Fruit fly (Drosophila melanogaster) whole organism, embryonic: ENCODE results near the gene Pka-C3.

Source experiments
- ATbp ChIP-seq: fragments of 200-800 bp; sonication (Bioruptor generic); optimal IDR thresholded peaks from 2 replicates; lab custom pipeline; 2017; ENCODE audit warnings: missing biosample characterization, mild to moderate bottlenecking, missing genetic modification characterization, missing genetic modification reagents
- Adf1 ChIP-seq: fragments of 200-800 bp; sonication (Bioruptor generic); IDR thresholded peaks from 2 replicates; pipeline ENCODE4 v1.3.6; 2022; ENCODE audit warnings: missing biosample characterization, missing genetic modification characterization
- Awh ChIP-seq: fragments of 200-800 bp; sonication (Bioruptor generic); IDR thresholded peaks from 2 replicates; pipeline ENCODE4, ENCODE4 v1.3.6; 2022; ENCODE audit warnings: missing biosample characterization, missing genetic modification characterization
- Blimp-1 ChIP-seq: fragments of 200-800 bp; sonication (Bioruptor generic); optimal IDR thresholded peaks from 3 replicates; lab custom pipeline; 2018; ENCODE audit warnings: missing biosample characterization, missing genetic modification characterization, mild to moderate bottlenecking, moderate library complexity, missing genetic modification reagents
- CG10366 ChIP-seq: fragments of 200-800 bp; sonication (Bioruptor generic); IDR thresholded peaks from 2 replicates; pipeline ENCODE4 v1.3.6; 2022; ENCODE audit warnings: missing biosample characterization, missing genetic modification characterization
- CG10565 ChIP-seq: fragments of 200-800 bp; sonication (Bioruptor generic); optimal IDR thresholded peaks from 3 replicates; lab custom pipeline; 2016; ENCODE audit warnings: missing biosample characterization, mild to moderate bottlenecking, missing genetic modification characterization
- CG11723 ChIP-seq: fragments of 200-800 bp; sonication (Bioruptor generic); optimal IDR thresholded peaks from 2 replicates; lab custom pipeline; 2017; ENCODE audit warnings: missing biosample characterization, mild to moderate bottlenecking, missing genetic modification characterization
- CG14050 ChIP-seq: fragments of 200-800 bp; sonication (Bioruptor generic); IDR thresholded peaks from 3 replicates; pipeline ENCODE4 v1.3.6; 2022; ENCODE audit warnings: missing biosample characterization, missing genetic modification characterization
- CG14965 ChIP-seq: fragments of 200-800 bp; sonication (Bioruptor generic); optimal IDR thresholded peaks from 2 replicates; lab custom pipeline; 2016; ENCODE audit warnings: missing biosample characterization, missing genetic modification characterization, borderline replicate concordance
- CG15601 ChIP-seq: fragments of 200-800 bp; sonication (Bioruptor generic); optimal IDR thresholded peaks from 3 replicates; lab custom pipeline; 2019; ENCODE audit warnings: missing biosample characterization, mild to moderate bottlenecking, missing genetic modification characterization, moderate library complexity
- CG16779 ChIP-seq: fragments of 200-800 bp; sonication (Bioruptor generic); IDR thresholded peaks from 2 replicates; pipeline ENCODE4 v1.3.6; 2022; ENCODE audit warnings: missing biosample characterization, missing genetic modification characterization
- CG17328 ChIP-seq: fragments of 200-800 bp; sonication (Bioruptor generic); IDR thresholded peaks from 2 replicates; pipeline ENCODE4 v1.3.6; 2022; ENCODE audit warnings: missing biosample characterization, missing genetic modification characterization
- CG2199 ChIP-seq: fragments of 200-800 bp; sonication (Bioruptor generic); IDR thresholded peaks from 3 replicates; pipeline ENCODE4 v1.3.6; 2022; ENCODE audit warnings: missing biosample characterization, missing genetic modification characterization
- CG2202 ChIP-seq: fragments of 200-800 bp; sonication (Bioruptor generic); optimal IDR thresholded peaks from 2 replicates; lab custom pipeline; 2018; ENCODE audit warnings: missing biosample characterization, mild to moderate bottlenecking, missing genetic modification characterization
- CG32772 ChIP-seq: fragments of 200-800 bp; sonication (Bioruptor generic); IDR thresholded peaks from 2 replicates; pipeline ENCODE4 v1.3.6; 2022; ENCODE audit warnings: missing biosample characterization, missing genetic modification characterization
- CG4360 ChIP-seq: fragments of 200-800 bp; sonication (Bioruptor generic); IDR thresholded peaks from 2 replicates; pipeline ENCODE4 v1.3.6; 2022; ENCODE audit warnings: missing biosample characterization, missing genetic modification characterization
- CG43689 ChIP-seq: fragments of 200-800 bp; sonication (Bioruptor generic); IDR thresholded peaks from 2 replicates; pipeline ENCODE4 v1.3.6; 2022; ENCODE audit warnings: missing biosample characterization, missing genetic modification characterization
- CG4820 ChIP-seq: fragments of 200-800 bp; sonication (Bioruptor generic); optimal IDR thresholded peaks from 3 replicates; lab custom pipeline; 2016; ENCODE audit warnings: missing biosample characterization, missing genetic modification characterization
- CG7928 ChIP-seq: fragments of 200-800 bp; sonication (Bioruptor generic); optimal IDR thresholded peaks from 2 replicates; lab custom pipeline; 2017; ENCODE audit warnings: missing biosample characterization, mild to moderate bottlenecking, missing genetic modification characterization
- CG9817 ChIP-seq: fragments of 200-800 bp; sonication (Bioruptor generic); optimal IDR thresholded peaks from 2 replicates; lab custom pipeline; 2018; ENCODE audit warnings: missing biosample characterization, mild to moderate bottlenecking, missing genetic modification characterization, moderate library complexity
- D ChIP-seq, 2 experiments: fragments of 200-800 bp in 1 of 2; fragments of >200 bp in 1 of 2; sonication (Bioruptor generic) in 1 of 2; optimal IDR thresholded peaks; 2 replicates in 1 of 2; 3 replicates in 1 of 2; lab custom pipeline; 2017; ENCODE audit warnings: mild to moderate bottlenecking in 1 of 2, missing biosample characterization in 1 of 2, missing genetic modification characterization in 1 of 2, missing genetic modification reagents in 1 of 2
- Dip3 ChIP-seq: fragments of 200-800 bp; sonication (Bioruptor generic); optimal IDR thresholded peaks from 3 replicates; lab custom pipeline; 2016; ENCODE audit warnings: missing biosample characterization, missing genetic modification characterization
- Dp ChIP-seq: fragments of 200-800 bp; sonication (Bioruptor generic); optimal IDR thresholded peaks from 2 replicates; lab custom pipeline; 2018; ENCODE audit warnings: missing biosample characterization, mild to moderate bottlenecking, missing genetic modification characterization, moderate library complexity
- Drgx ChIP-seq: fragments of 200-800 bp; sonication (Bioruptor generic); IDR thresholded peaks from 2 replicates; pipeline ENCODE4 v1.3.6; 2022; ENCODE audit warnings: missing biosample characterization, missing genetic modification characterization
- Eip74EF ChIP-seq, 2 experiments: fragments of 200-800 bp in 1 of 2; fragments of >200 bp in 1 of 2; sonication (Bioruptor generic) in 1 of 2; optimal IDR thresholded peaks; 2 replicates each; lab custom pipeline; 2017 to 2019; ENCODE audit warnings: missing biosample characterization in 2 of 2, missing genetic modification characterization in 2 of 2, mild to moderate bottlenecking in 1 of 2, moderate library complexity in 1 of 2
- HLHmδ ChIP-seq: fragments of 200-800 bp; sonication (Bioruptor generic); optimal IDR thresholded peaks from 2 replicates; lab custom pipeline; 2018; ENCODE audit warnings: missing biosample characterization, mild to moderate bottlenecking, missing genetic modification characterization, moderate library complexity
- Hey ChIP-seq: fragments of 200-800 bp; sonication (Bioruptor generic); optimal IDR thresholded peaks from 3 replicates; lab custom pipeline; 2018; ENCODE audit warnings: missing biosample characterization, mild to moderate bottlenecking, missing genetic modification characterization
- Hsf ChIP-seq: fragments of 200-800 bp; sonication (Bioruptor generic); optimal IDR thresholded peaks from 3 replicates; lab custom pipeline; 2016; ENCODE audit warnings: missing biosample characterization, missing genetic modification characterization
- Lhr ChIP-seq: fragments of 200-800 bp; sonication (Bioruptor generic); optimal IDR thresholded peaks from 3 replicates; lab custom pipeline; 2017; ENCODE audit warnings: mild to moderate bottlenecking, missing biosample characterization, missing genetic modification reagents, missing genetic modification characterization
- Lim3 ChIP-seq: fragments of 200-800 bp; sonication (Bioruptor generic); IDR thresholded peaks from 2 replicates; pipeline ENCODE4 v1.3.6; 2022; ENCODE audit warnings: missing biosample characterization, missing genetic modification characterization
- Mes4 ChIP-seq: fragments of 200-800 bp; sonication (Bioruptor generic); optimal IDR thresholded peaks from 2 replicates; lab custom pipeline; 2016; ENCODE audit warnings: missing biosample characterization, missing genetic modification characterization
- NfI ChIP-seq: fragments of 200-800 bp; sonication (Bioruptor generic); optimal IDR thresholded peaks from 3 replicates; lab custom pipeline; 2018; ENCODE audit warnings: missing biosample characterization, mild to moderate bottlenecking, missing genetic modification characterization, moderate library complexity
- Poxn ChIP-seq: fragments of 200-800 bp; sonication (Bioruptor generic); IDR thresholded peaks from 2 replicates; pipeline ENCODE4 v1.3.6; 2022; ENCODE audit warnings: missing biosample characterization, missing genetic modification characterization
- Sox102F ChIP-seq: fragments of 200-800 bp; sonication (Bioruptor generic); optimal IDR thresholded peaks from 2 replicates; lab custom pipeline; 2018; ENCODE audit warnings: missing biosample characterization, mild to moderate bottlenecking, missing genetic modification characterization, moderate library complexity
- bab2 ChIP-seq: fragments of 200-800 bp; sonication (Bioruptor generic); optimal IDR thresholded peaks from 2 replicates; lab custom pipeline; 2016; ENCODE audit warnings: missing biosample characterization, missing genetic modification characterization
- cato ChIP-seq: fragments of 200-800 bp; sonication (Bioruptor generic); optimal IDR thresholded peaks from 2 replicates; lab custom pipeline; 2016; ENCODE audit warnings: missing biosample characterization, missing genetic modification characterization, borderline replicate concordance
- chif ChIP-seq, 2 experiments: fragments of 200-800 bp; sonication (Bioruptor generic); optimal IDR thresholded peaks; 3 replicates each; lab custom pipeline; 2016; ENCODE audit warnings: missing biosample characterization in 2 of 2, missing genetic modification characterization in 2 of 2
- chinmo ChIP-seq: fragments of 200-800 bp; sonication (Bioruptor generic); IDR thresholded peaks from 4 replicates; pipeline ENCODE4 v1.3.6; 2022; ENCODE audit warnings: missing biosample characterization, missing genetic modification characterization; ENCODE audit not compliant: partially characterized antibody
- dati ChIP-seq: fragments of 200-800 bp; sonication (Bioruptor generic); IDR thresholded peaks from 2 replicates; pipeline ENCODE4 v1.3.6; 2022; ENCODE audit warnings: missing biosample characterization, missing genetic modification characterization
- ewg ChIP-seq: fragments of 200-800 bp; sonication (Bioruptor generic); optimal IDR thresholded peaks from 3 replicates; lab custom pipeline; 2017; ENCODE audit warnings: mild to moderate bottlenecking, missing biosample characterization, missing genetic modification reagents, missing genetic modification characterization
- fd96Cb ChIP-seq: fragments of 200-800 bp; sonication (Bioruptor generic); optimal IDR thresholded peaks from 2 replicates; lab custom pipeline; 2018; ENCODE audit warnings: missing biosample characterization, mild to moderate bottlenecking, missing genetic modification characterization, moderate library complexity
- lab ChIP-seq: fragments of 200-800 bp; sonication (Bioruptor generic); optimal IDR thresholded peaks from 3 replicates; lab custom pipeline; 2017; ENCODE audit warnings: missing biosample characterization, missing genetic modification characterization, mild to moderate bottlenecking, moderate library complexity, missing genetic modification reagents
- peb ChIP-seq: fragments of 200-800 bp; sonication (Bioruptor generic); IDR thresholded peaks from 2 replicates; pipeline ENCODE4 v1.3.6; 2022; ENCODE audit warnings: missing biosample characterization, missing genetic modification characterization
- pita ChIP-seq: fragments of 200-800 bp; sonication (Bioruptor generic); optimal IDR thresholded peaks from 2 replicates; lab custom pipeline; 2017; ENCODE audit warnings: missing biosample characterization, mild to moderate bottlenecking, missing genetic modification characterization
- repo ChIP-seq: fragments of 200-800 bp; sonication (Bioruptor generic); optimal IDR thresholded peaks from 2 replicates; lab custom pipeline; 2016; ENCODE audit warnings: missing biosample characterization, missing genetic modification characterization
- row ChIP-seq: fragments of 200-800 bp; sonication (Bioruptor generic); IDR thresholded peaks from 3 replicates; pipeline ENCODE4 v1.3.6; 2022; ENCODE audit warnings: missing biosample characterization, missing genetic modification characterization
- sisA ChIP-seq: fragments of 200-800 bp; sonication (Bioruptor generic); IDR thresholded peaks from 2 replicates; pipeline ENCODE4 v1.3.6; 2022; ENCODE audit warnings: missing biosample characterization, missing genetic modification characterization
- sna ChIP-seq: fragments of 200-800 bp; sonication (Bioruptor generic); IDR thresholded peaks from 2 replicates; pipeline ENCODE4 v1.3.6; 2022; ENCODE audit warnings: missing biosample characterization, missing genetic modification characterization; ENCODE audit not compliant: partially characterized antibody
- tap ChIP-seq: fragments of 200-800 bp; optimal IDR thresholded peaks from 3 replicates; lab custom pipeline; 2019; ENCODE audit warnings: missing biosample characterization, mild to moderate bottlenecking, missing genetic modification characterization, moderate library complexity

Gene Pka-C3

dm6 chr3L:15921043-15921621, 33.5 kb downstream of the Pka-C3 start (continued):
- no peak for TF ChIP-seq CG2202 (tag; lab: Kevin White, UChicago)
- no peak for TF ChIP-seq sna (GFP tag; lab: Robert Waterston, UW)
- TF ChIP-seq CG4820: no peak
- no peak for TF ChIP-seq CG32772 (GFP tag; lab: Robert Waterston, UW)
- TF ChIP-seq chif (GFP tag; optimal IDR thresholded peaks at IDR 0.05; lab: Kevin White, UChicago): peak in 1 of 2 experiments; percentile 24
- TF ChIP-seq bab2: peak; percentile 26
- peak; percentile 77 for TF ChIP-seq row (GFP tag; lab: Robert Waterston, UW)
- TF ChIP-seq NfI (GFP tag; lab: Kevin White, UChicago): peak; percentile 53
- TF ChIP-seq D (optimal IDR thresholded peaks at IDR 0.05; lab: Kevin White, UChicago): no peak
- peak; percentile 18 for TF ChIP-seq D (GFP tag; optimal IDR thresholded peaks at IDR 0.05; lab: Kevin White, UChicago)
- no peak for TF ChIP-seq Lim3
- no peak for TF ChIP-seq dati (GFP tag; lab: Robert Waterston, UW)
- no peak for TF ChIP-seq Mes4 (GFP tag; lab: Kevin White, UChicago)
- peak; percentile 38 for TF ChIP-seq Hsf (GFP tag; lab: Kevin White, UChicago)
- no peak for TF ChIP-seq Awh (GFP tag; lab: Robert Waterston, UW)
- TF ChIP-seq CG14965 (GFP tag; lab: Kevin White, UChicago): no peak
- no peak for TF ChIP-seq CG16779 (GFP tag; lab: Robert Waterston, UW)
- no peak for TF ChIP-seq Poxn (GFP tag; lab: Robert Waterston, UW)
- TF ChIP-seq Dip3 (GFP tag; lab: Kevin White, UChicago): no peak
- TF ChIP-seq Lhr (GFP tag; lab: Kevin White, UChicago): no peak
- TF ChIP-seq fd96Cb (tag; lab: Kevin White, UChicago): peak; percentile 35
- TF ChIP-seq lab (GFP tag; lab: Kevin White, UChicago): peak; percentile 78
- no peak for TF ChIP-seq CG10565 (GFP tag; lab: Kevin White, UChicago)
- TF ChIP-seq ewg (GFP tag; lab: Kevin White, UChicago): peak; percentile 81
- TF ChIP-seq Drgx (GFP tag; lab: Robert Waterston, UW): no peak
- TF ChIP-seq CG10366: 0 out of 2 replicates have a peak, but pooled peaks have one; percentile 9
- TF ChIP-seq repo (GFP tag; lab: Kevin White, UChicago): no peak
- no peak for TF ChIP-seq pita (GFP tag; lab: Kevin White, UChicago)
- TF ChIP-seq CG7928: no peak
- no peak for TF ChIP-seq HLHmδ (GFP tag; lab: Kevin White, UChicago)
- TF ChIP-seq Adf1 (GFP tag; lab: Robert Waterston, UW): no peak
- TF ChIP-seq sisA (GFP tag; lab: Robert Waterston, UW): 0 out of 2 replicates have a peak, but pooled peaks have one; percentile 29
- 0 out of 2 replicates have a peak, but pooled peaks have one; percentile 24 for TF ChIP-seq CG17328 (GFP tag; lab: Robert Waterston, UW)
- TF ChIP-seq ATbp (GFP tag; lab: Kevin White, UChicago): peak; percentile 40
- no peak for TF ChIP-seq chinmo (GFP tag; lab: Robert Waterston, UW)
- TF ChIP-seq cato (GFP tag; lab: Kevin White, UChicago): no peak
- TF ChIP-seq Dp (GFP tag; lab: Kevin White, UChicago): no peak
- no peak for TF ChIP-seq Eip74EF (GFP tag; optimal IDR thresholded peaks at IDR 0.05; lab: Kevin White, UChicago)
- TF ChIP-seq CG9817: peak; percentile 20
- no peak for TF ChIP-seq CG4360 (GFP tag; lab: Robert Waterston, UW)
- peak; percentile 4 for TF ChIP-seq CG15601
- TF ChIP-seq CG11723: no peak
- TF ChIP-seq Hey: no peak
- TF ChIP-seq CG43689 (GFP tag; lab: Robert Waterston, UW): no peak
- TF ChIP-seq tap (tag; lab: Kevin White, UChicago): no peak
- no peak for TF ChIP-seq CG14050 (GFP tag; lab: Robert Waterston, UW)
- TF ChIP-seq Blimp-1 (GFP tag; lab: Kevin White, UChicago): no peak
- TF ChIP-seq peb (GFP tag; lab: Robert Waterston, UW): no peak
- no peak for TF ChIP-seq CG2199 (GFP tag; lab: Robert Waterston, UW)
- peak; percentile 39 for TF ChIP-seq Sox102F
